Worm (Caenorhabditis elegans): Measurements from ENCODE around the gene C29G2.6.

ce11 chrV:2621879-2622278 lies 36.2 kb upstream of the C29G2.6 start, which contains the start of gene srh-271:
- no peak for TF ChIP-seq dao-5 (tag; optimal IDR thresholded peaks at IDR 0.05)
- TF ChIP-seq W03F9.2 (tag; optimal IDR thresholded peaks at IDR 0.05): no peak
- TF ChIP-seq him-1 (tag; optimal IDR thresholded peaks at IDR 0.05): no peak

All from whole organism, L4/young adult.